ENCODE assay signal across 4 fruit fly cellular contexts in the genomic region with DNA sequence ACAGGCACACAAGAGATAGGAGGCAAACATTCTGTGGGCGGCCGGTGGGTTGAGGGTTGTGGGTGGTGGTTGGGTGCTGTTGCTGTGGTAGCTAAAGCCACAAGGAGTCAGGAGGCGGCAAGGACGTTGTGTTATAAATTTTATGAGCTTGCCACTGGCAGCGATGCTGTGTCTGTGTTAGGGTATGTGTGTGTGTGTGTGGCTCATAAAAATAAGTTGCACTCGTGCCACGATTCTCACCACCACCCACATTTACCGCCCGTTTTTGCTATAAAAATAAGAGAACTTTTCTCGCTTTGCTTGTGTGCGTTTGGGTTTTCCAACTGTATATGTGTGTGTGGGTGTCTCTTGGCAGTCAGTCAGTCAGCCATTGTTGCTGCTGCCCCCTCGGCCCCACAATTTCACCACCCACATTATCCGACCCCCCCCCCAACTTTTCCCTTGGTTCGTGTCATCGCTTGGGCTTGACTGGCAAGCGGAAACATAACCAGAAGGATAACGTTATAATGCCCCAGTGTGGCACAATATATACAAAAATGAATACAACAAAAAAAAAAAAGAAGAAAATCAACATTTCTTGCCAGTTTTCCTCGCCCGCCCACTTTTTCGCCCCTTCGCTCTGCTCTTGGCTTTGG.
TF ChIP-seq lines count a peak whose summit lies in the region.

No protein-coding gene starts in this region.

- no peak for TF ChIP-seq CTCF in whole organism, embryonic (GFP tag; optimal IDR thresholded peaks at IDR 0.05; lab: Kevin White, UChicago)

TF ChIP-seq in whole organism, embryonic, 481 proteins besides CTCF, POLR2A, EP300 and RAD21:
- TF ChIP-seq CG13894 (tag; optimal IDR thresholded peaks at IDR 0.05; lab: Kevin White, UChicago) (peak; percentile 57), Deaf1 (tag; optimal IDR thresholded peaks at IDR 0.05; lab: Kevin White, UChicago) (peak; percentile 3), chinmo (GFP tag; IDR thresholded peaks at IDR 0.05; lab: Robert Waterston, UW; ENCODE audit: partially characterized antibody) (0 out of 4 replicates have a peak, but pooled peaks have one; percentile 24), CG17385 (GFP tag; optimal IDR thresholded peaks at IDR 0.05; lab: Kevin White, UChicago) (no peak), abd-A (tag; optimal IDR thresholded peaks at IDR 0.05; lab: Kevin White, UChicago) (peak; percentile 98), CG12391 (tag; optimal IDR thresholded peaks at IDR 0.05; lab: Kevin White, UChicago) (no peak), crol (GFP tag; IDR thresholded peaks at IDR 0.05; lab: Robert Waterston, UW) (peak; percentile 60; the same call in 1 of the 2 replicates), crc (GFP tag; optimal IDR thresholded peaks at IDR 0.05; lab: Kevin White, UChicago) (no peak), lab (GFP tag; optimal IDR thresholded peaks at IDR 0.05; lab: Kevin White, UChicago) (peak; percentile 8), CG6854 (GFP tag; optimal IDR thresholded peaks at IDR 0.05; lab: Kevin White, UChicago) (no peak), cwo (GFP tag; optimal IDR thresholded peaks at IDR 0.05; lab: Kevin White, UChicago) (no peak), Hr51 (GFP tag; optimal IDR thresholded peaks at IDR 0.05; lab: Kevin White, UChicago) (peak in 1 of 2 experiments; percentile 17), cg (GFP tag; optimal IDR thresholded peaks at IDR 0.05; lab: Kevin White, UChicago) (peak; percentile 53), Adf1 (GFP tag; IDR thresholded peaks at IDR 0.05; lab: Robert Waterston, UW) (0 out of 2 replicates have a peak, but pooled peaks have one; percentile 19), Six4 (GFP tag; optimal IDR thresholded peaks at IDR 0.05; lab: Kevin White, UChicago) (no peak), sens (GFP tag; lab: Kevin White, UChicago) (peak; percentile 8)

TF ChIP-seq in whole organism, prepupa, 60 proteins besides CTCF, POLR2A, EP300 and RAD21:
- TF ChIP-seq ss (GFP tag; optimal IDR thresholded peaks at IDR 0.05; lab: Kevin White, UChicago), result peak in 1 of 2 experiments; percentile 8
- TF ChIP-seq Gug (GFP tag; IDR thresholded peaks at IDR 0.05; lab: Robert Waterston, UW), result no peak
- TF ChIP-seq CG7368 (GFP tag; optimal IDR thresholded peaks at IDR 0.05; lab: Kevin White, UChicago), result peak; percentile 44
- TF ChIP-seq lz (GFP tag; optimal IDR thresholded peaks at IDR 0.05; lab: Kevin White, UChicago), result no peak
- TF ChIP-seq CG3919 (GFP tag; optimal IDR thresholded peaks at IDR 0.05; lab: Kevin White, UChicago), result no peak
- no peak for TF ChIP-seq esn (GFP tag; optimal IDR thresholded peaks at IDR 0.05; lab: Kevin White, UChicago)

TF ChIP-seq in whole organism, pupa, 21 proteins besides CTCF, POLR2A, EP300 and RAD21:
- TF ChIP-seq CG4496 (GFP tag; IDR thresholded peaks at IDR 0.05; lab: Robert Waterston, UW), result 0 out of 3 replicates have a peak, but pooled peaks have one; percentile 10
- no peak for TF ChIP-seq gl (tag; optimal IDR thresholded peaks at IDR 0.05; lab: Kevin White, UChicago)

TF ChIP-seq in whole organism, wandering third instar larva, 38 proteins besides CTCF, POLR2A, EP300 and RAD21:
- TF ChIP-seq Dfd (GFP tag; optimal IDR thresholded peaks at IDR 0.05; lab: Kevin White, UChicago) (peak; percentile 18), Dif (GFP tag; optimal IDR thresholded peaks at IDR 0.05; lab: Kevin White, UChicago; ENCODE audit: partially characterized antibody) (no peak)
